Worm (Caenorhabditis elegans): ENCODE data around the gene col-157.

DNA sequence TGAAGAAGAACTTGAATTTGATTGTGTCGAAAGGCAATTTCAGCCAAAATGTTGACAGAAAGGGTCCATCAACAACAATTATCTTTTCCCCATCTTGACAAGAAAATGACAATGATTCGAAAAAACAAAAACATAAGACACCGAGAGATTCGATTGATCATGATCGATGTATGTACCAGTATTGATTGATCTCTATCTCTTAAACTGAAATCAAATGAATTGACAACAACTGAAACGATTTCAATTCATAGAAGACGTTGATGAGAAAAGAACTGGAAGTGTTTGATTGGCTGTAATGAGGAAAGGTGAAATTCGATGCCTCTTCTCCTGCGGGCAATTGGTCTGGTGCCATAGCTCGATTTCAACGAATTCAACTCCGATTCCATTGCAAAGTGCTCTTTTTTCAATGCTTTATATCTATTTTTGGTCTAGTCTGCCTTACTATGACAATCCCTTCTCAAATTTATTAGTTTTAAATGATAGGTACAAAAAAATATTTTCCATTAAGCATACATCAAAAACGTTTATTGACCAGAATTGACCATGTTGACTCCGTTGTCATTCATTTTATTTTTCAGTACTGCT, 49.6 kb downstream of the col-157 start:
- TF ChIP-seq unc-62 (GFP tag; optimal IDR thresholded peaks at IDR 0.05) (no peak), sptf-1 (tag; optimal IDR thresholded peaks at IDR 0.05) (no peak), nhr-28 (tag; optimal IDR thresholded peaks at IDR 0.05) (no peak), snpc-4 (tag; optimal IDR thresholded peaks at IDR 0.05) (no peak), pha-4 (tag; optimal IDR thresholded peaks at IDR 0.05) (no peak), blmp-1 (tag; optimal IDR thresholded peaks at IDR 0.05) (no peak), lsy-2 (tag; optimal IDR thresholded peaks at IDR 0.05) (no peak), mep-1 (tag; optimal IDR thresholded peaks at IDR 0.05) (no peak), ces-1 (GFP tag; optimal IDR thresholded peaks at IDR 0.05) (no peak)
